Worm (Caenorhabditis elegans) whole organism, L1 larva: ENCODE results near the gene K05F1.8.

Experiments used
- C34B4.2 ChIP-seq: sonication (generic microtip); optimal IDR thresholded peaks from 2 replicates; lab custom pipeline; 2017; ENCODE audit warnings: mild to moderate bottlenecking, missing genetic modification characterization, missing compliant biosample characterization
- aha-1 ChIP-seq: fragments of 150-350 bp; optimal IDR thresholded peaks from 2 replicates; lab custom pipeline; 2014; ENCODE audit warnings: missing biosample characterization, missing genetic modification characterization
- ama-1 ChIP-seq: fragments of 150-350 bp; optimal IDR thresholded peaks from 2 replicates; lab custom pipeline; 2014
- egl-13 ChIP-seq: sonication (generic microtip); optimal IDR thresholded peaks from 2 replicates; lab custom pipeline; 2016; ENCODE audit warnings: missing genotype, missing genetic modification reagents, missing genetic modification characterization, missing compliant biosample characterization
- fkh-10 ChIP-seq: sonication (generic microtip); optimal IDR thresholded peaks from 2 replicates; lab custom pipeline; 2017; ENCODE audit warnings: missing biosample characterization, missing genetic modification reagents, missing genetic modification characterization
- lin-39 ChIP-seq: fragments of 150-350 bp; optimal IDR thresholded peaks from 2 replicates; lab custom pipeline; 2014; ENCODE audit warnings: missing biosample characterization, missing genetic modification reagents, missing genetic modification characterization
- mef-2 ChIP-seq: fragments of 150-350 bp; optimal IDR thresholded peaks from 2 replicates; lab custom pipeline; 2014; ENCODE audit warnings: missing biosample characterization, missing genetic modification characterization
- mep-1 ChIP-seq: fragments of 150-350 bp; optimal IDR thresholded peaks from 2 replicates; lab custom pipeline; 2014; ENCODE audit warnings: missing biosample characterization, missing genetic modification characterization
- nhr-11 ChIP-seq: fragments of 150-350 bp; optimal IDR thresholded peaks from 2 replicates; lab custom pipeline; 2014; ENCODE audit warnings: missing biosample characterization, missing genetic modification characterization
- nhr-237 ChIP-seq: fragments of 150-350 bp; optimal IDR thresholded peaks from 2 replicates; lab custom pipeline; 2014; ENCODE audit warnings: missing biosample characterization, missing genetic modification characterization
- nhr-47 ChIP-seq: sonication (generic microtip); optimal IDR thresholded peaks from 2 replicates; lab custom pipeline; 2016; ENCODE audit warnings: mild to moderate bottlenecking, missing genetic modification characterization, moderate library complexity, missing compliant biosample characterization
- rnt-1 ChIP-seq: sonication (generic microtip); optimal IDR thresholded peaks from 2 replicates; lab custom pipeline; 2016; ENCODE audit warnings: mild to moderate bottlenecking, missing genetic modification characterization, moderate library complexity, missing compliant biosample characterization
- snpc-4 ChIP-seq: fragments of 150-350 bp; optimal IDR thresholded peaks from 2 replicates; lab custom pipeline; 2014; ENCODE audit warnings: missing biosample characterization, missing genetic modification characterization
- ztf-4 ChIP-seq: fragments of 150-350 bp; optimal IDR thresholded peaks from 2 replicates; lab custom pipeline; 2014; ENCODE audit warnings: missing biosample characterization, missing genetic modification characterization

DNA sequence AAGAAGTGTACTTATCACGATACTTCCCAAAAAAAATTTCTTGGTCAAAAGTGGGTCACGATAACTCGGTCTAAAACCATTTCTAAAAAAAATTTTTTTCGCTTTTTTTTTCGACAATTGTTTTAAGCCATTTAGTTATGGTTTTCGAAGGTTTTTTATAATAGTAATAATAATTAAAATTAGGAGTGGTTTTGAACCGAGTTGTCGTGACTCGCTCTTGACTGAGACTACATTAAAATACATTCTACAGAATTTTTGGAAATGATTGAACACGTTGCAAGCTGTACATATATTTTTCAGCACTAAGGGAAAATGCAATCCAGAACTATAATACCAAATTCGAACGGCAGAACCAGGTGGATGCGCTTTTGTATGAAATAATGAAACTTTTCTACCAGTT is 45.3 kb downstream of the K05F1.8 start, which contains the start of gene F10C1.8:
- TF ChIP-seq mep-1 (tag; lab: Kevin White, UChicago) (no peak), ztf-4 (no peak), ama-1 (no peak), nhr-11 (no peak), fkh-10 (GFP tag; lab: Kevin White, UChicago) (no peak), rnt-1 (no peak), lin-39 (tag; lab: Kevin White, UChicago) (no peak), nhr-47 (tag; lab: Kevin White, UChicago) (no peak), egl-13 (no peak), aha-1 (no peak), C34B4.2 (tag; lab: Kevin White, UChicago) (no peak), snpc-4 (tag; lab: Kevin White, UChicago) (no peak), mef-2 (tag; lab: Kevin White, UChicago) (no peak), nhr-237 (tag; lab: Kevin White, UChicago) (no peak)
